Fruit fly (Drosophila melanogaster) Kc167 (cell line): ENCODE measurements around the gene CG10013.

Experiments
- Sin3A ChIP-seq: fragments of >200 bp; optimal IDR thresholded peaks from 2 replicates; lab custom pipeline; 2018; ENCODE audit warnings: missing external identifiers
- insv ChIP-seq: fragments of >200 bp; optimal IDR thresholded peaks from 3 replicates; lab custom pipeline; 2018; ENCODE audit warnings: missing external identifiers
- psq ChIP-seq: fragments of >200 bp; optimal IDR thresholded peaks from 2 replicates; lab custom pipeline; 2017; ENCODE audit warnings: missing external identifiers

DNA sequence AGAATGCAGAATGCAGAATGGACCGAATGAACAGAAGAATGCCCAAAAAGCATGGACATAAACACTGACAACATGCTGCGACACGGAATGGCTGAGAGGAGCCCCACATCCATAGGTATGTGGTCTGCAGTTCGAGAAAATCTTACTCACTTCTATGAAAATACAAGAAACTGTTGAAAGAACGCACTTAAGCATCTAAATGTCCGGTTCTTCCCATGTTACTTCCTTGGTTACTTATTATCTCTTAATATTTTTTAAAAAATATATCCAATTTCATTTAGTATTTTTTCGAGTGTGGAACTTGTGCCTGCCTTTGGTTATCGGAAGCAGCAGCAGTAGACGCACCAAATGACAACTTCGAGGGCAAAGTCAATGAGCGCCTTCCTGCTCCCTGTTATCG, 9.1 kb upstream of the CG10013 start:
- TF ChIP-seq Sin3A (lab: Kevin White, UChicago) (no peak), psq (lab: Kevin White, UChicago) (no peak), insv (lab: Kevin White, UChicago) (no peak)
